Fruit fly (Drosophila melanogaster): ENCODE measurements around the gene Arfrp1.

Gene Arfrp1

DNA sequence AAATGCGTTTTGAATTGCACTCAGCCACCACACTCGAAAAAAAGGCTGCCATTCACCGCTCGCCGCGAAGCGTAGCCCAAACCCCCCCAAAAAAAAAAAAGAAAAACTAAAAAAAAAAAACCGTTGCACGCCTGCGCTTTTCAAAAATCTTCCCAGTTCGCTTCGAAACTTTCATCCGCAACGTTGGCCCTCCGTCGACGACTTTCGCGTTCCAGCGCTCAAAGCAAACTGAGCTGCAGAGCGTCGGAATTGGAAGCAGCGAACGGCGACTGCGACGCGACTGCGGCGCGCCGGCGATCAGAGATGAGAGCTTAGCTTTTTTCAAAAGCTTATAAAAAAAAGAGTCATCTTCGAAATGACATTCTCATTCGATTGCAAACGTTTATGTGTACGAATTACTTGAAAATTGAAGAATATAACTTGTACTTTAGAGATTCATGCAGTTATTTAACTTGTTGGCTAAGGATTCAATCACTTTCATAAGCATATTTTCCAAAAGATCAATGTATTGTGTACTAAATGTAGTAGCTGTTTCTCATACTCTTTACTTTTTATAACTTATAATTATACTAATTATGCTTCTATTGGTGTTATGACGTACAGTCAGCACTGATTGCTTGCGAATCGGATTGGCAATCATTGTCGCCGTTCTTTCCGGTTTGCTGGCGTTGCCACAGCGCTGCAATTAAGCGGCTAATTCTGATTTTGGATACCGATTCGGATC, 39.0 kb upstream of the Arfrp1 start, which contains the start of gene CG15365 (continued):
- TF ChIP-seq Dek (tag; optimal IDR thresholded peaks at IDR 0.05): no peak

DNA sequence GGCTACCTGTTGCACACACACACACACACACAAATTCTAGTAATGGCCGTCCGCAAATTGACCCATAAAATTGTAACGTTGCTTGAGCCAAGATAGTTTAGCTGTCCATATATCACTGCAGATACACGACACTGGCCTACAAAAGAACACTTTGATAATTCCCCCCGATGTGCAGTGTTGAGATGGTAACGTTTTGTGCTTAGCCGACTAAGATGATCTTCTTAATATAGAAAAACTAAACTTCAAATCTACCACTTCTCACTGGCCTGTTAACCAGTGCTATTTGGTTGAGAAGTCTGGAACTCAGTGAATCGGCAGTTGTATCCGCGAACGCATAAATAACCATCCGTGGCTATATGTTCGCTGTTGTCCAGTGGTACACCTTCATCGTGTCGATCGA, 38.0 kb upstream of the Arfrp1 start:
- peak; percentile 77 for TF ChIP-seq Drgx (GFP tag; IDR thresholded peaks at IDR 0.05)
- TF ChIP-seq CG2875 (GFP tag; optimal IDR thresholded peaks at IDR 0.05): no peak
- 0 out of 3 replicates have a peak, but pooled peaks have one; percentile 39 for TF ChIP-seq CG11456 (GFP tag; IDR thresholded peaks at IDR 0.05)
- peak; percentile 38; the same call in 1 of the 2 replicates for TF ChIP-seq vvl (GFP tag; IDR thresholded peaks at IDR 0.05)
- TF ChIP-seq BtbVII (GFP tag; optimal IDR thresholded peaks at IDR 0.05): no peak
- peak; percentile 51; the same call in 2 of the 3 replicates for TF ChIP-seq zfh1 (GFP tag; IDR thresholded peaks at IDR 0.05)
- TF ChIP-seq CG15601 (tag; optimal IDR thresholded peaks at IDR 0.05): no peak
- 0 out of 2 replicates have a peak, but pooled peaks have one; percentile 12 for TF ChIP-seq HLH3B (GFP tag; IDR thresholded peaks at IDR 0.05)
- peak; percentile 30 for TF ChIP-seq slbo (GFP tag; IDR thresholded peaks at IDR 0.05)
- peak; percentile 12 for TF ChIP-seq CG11504 (tag; optimal IDR thresholded peaks at IDR 0.05)
- no peak for TF ChIP-seq dati (GFP tag; IDR thresholded peaks at IDR 0.05)
- no peak for TF ChIP-seq Oaz (GFP tag; IDR thresholded peaks at IDR 0.05)
- no peak for TF ChIP-seq Abd-B (GFP tag; optimal IDR thresholded peaks at IDR 0.05)
- no peak for TF ChIP-seq so (GFP tag; IDR thresholded peaks at IDR 0.05)
- TF ChIP-seq row (GFP tag; IDR thresholded peaks at IDR 0.05): peak; percentile 33; the same call in 2 of the 3 replicates
- TF ChIP-seq gcm2 (GFP tag; optimal IDR thresholded peaks at IDR 0.05): no peak
- TF ChIP-seq CG9932 (GFP tag; IDR thresholded peaks at IDR 0.05): peak; percentile 28; the same call in 1 of the 2 replicates
- TF ChIP-seq H2.0 (GFP tag; IDR thresholded peaks at IDR 0.05): 0 out of 2 replicates have a peak, but pooled peaks have one; percentile 29
- no peak for TF ChIP-seq CG8290 (GFP tag; optimal IDR thresholded peaks at IDR 0.05)
- peak in 1 of 2 experiments; percentile 66 for TF ChIP-seq CG8290 (tag; optimal IDR thresholded peaks at IDR 0.05)
- TF ChIP-seq pan (optimal IDR thresholded peaks at IDR 0.05): no peak
- TF ChIP-seq pan (GFP tag; optimal IDR thresholded peaks at IDR 0.05 in 1 of 2, IDR thresholded peaks at IDR 0.05 in 1 of 2): peak in 1 of 2 experiments; percentile 45
- TF ChIP-seq Awh (GFP tag; IDR thresholded peaks at IDR 0.05): 0 out of 2 replicates have a peak, but pooled peaks have one; percentile 16
- TF ChIP-seq esg (GFP tag; conservative IDR thresholded peaks at IDR 0.05): no peak
- TF ChIP-seq Mrtf (GFP tag; IDR thresholded peaks at IDR 0.05): 0 out of 3 replicates have a peak, but pooled peaks have one; percentile 44
- no peak for TF ChIP-seq Six4 (GFP tag; optimal IDR thresholded peaks at IDR 0.05)
- TF ChIP-seq CG9876 (GFP tag; optimal IDR thresholded peaks at IDR 0.05): no peak
- no peak for TF ChIP-seq Hsf (GFP tag; optimal IDR thresholded peaks at IDR 0.05)
- TF ChIP-seq org-1 (GFP tag; optimal IDR thresholded peaks at IDR 0.05): no peak
- TF ChIP-seq CG31388 (GFP tag; optimal IDR thresholded peaks at IDR 0.05): no peak
- no peak for TF ChIP-seq CG2199 (GFP tag; IDR thresholded peaks at IDR 0.05)
- peak; percentile 7 for TF ChIP-seq lilli (GFP tag; optimal IDR thresholded peaks at IDR 0.05)
- TF ChIP-seq ap (GFP tag; IDR thresholded peaks at IDR 0.05): no peak
- TF ChIP-seq ci (GFP tag; IDR thresholded peaks at IDR 0.05): 0 out of 3 replicates have a peak, but pooled peaks have one; percentile 31
- no peak for TF ChIP-seq tin (GFP tag; optimal IDR thresholded peaks at IDR 0.05)
- TF ChIP-seq dysf (GFP tag; IDR thresholded peaks at IDR 0.05): peak; percentile 43; the same call in 2 of the 3 replicates
- TF ChIP-seq prd (optimal IDR thresholded peaks at IDR 0.05): no peak
- peak; percentile 14; the same call in 1 of the 3 replicates for TF ChIP-seq prd (GFP tag; IDR thresholded peaks at IDR 0.05)
- TF ChIP-seq CG12769 (tag; optimal IDR thresholded peaks at IDR 0.05): peak; percentile 31
- no peak for TF ChIP-seq MTF-1 (GFP tag; optimal IDR thresholded peaks at IDR 0.05; ENCODE audit: borderline replicate concordance)
- TF ChIP-seq sob (GFP tag; IDR thresholded peaks at IDR 0.05): peak; percentile 56
- TF ChIP-seq NFAT (GFP tag; IDR thresholded peaks at IDR 0.05): peak; percentile 40; the same call in 1 of the 2 replicates
- no peak for TF ChIP-seq ssp (GFP tag; IDR thresholded peaks at IDR 0.05)
- peak; percentile 38; the same call in 1 of the 2 replicates for TF ChIP-seq CG32532 (GFP tag; IDR thresholded peaks at IDR 0.05)
- no peak for TF ChIP-seq CG13894 (tag; optimal IDR thresholded peaks at IDR 0.05)
- TF ChIP-seq CG14441 (GFP tag; IDR thresholded peaks at IDR 0.05): 0 out of 2 replicates have a peak, but pooled peaks have one; percentile 26
- peak; percentile 88 for TF ChIP-seq Med (GFP tag)
- TF ChIP-seq Rfx (GFP tag; IDR thresholded peaks at IDR 0.05): peak; percentile 59

Data from whole organism, embryonic.